Fruit fly (Drosophila melanogaster) Kc167 (cell line): ENCODE data around the gene shps.

Experiments
- Myc ChIP-seq: fragments of >200 bp; optimal IDR thresholded peaks from 2 replicates; lab custom pipeline; 2017; ENCODE audit warnings: missing external identifiers
- h ChIP-seq: fragments of >200 bp; optimal IDR thresholded peaks from 3 replicates; lab custom pipeline; 2018; ENCODE audit warnings: missing external identifiers
- insv ChIP-seq: fragments of >200 bp; optimal IDR thresholded peaks from 3 replicates; lab custom pipeline; 2018; ENCODE audit warnings: missing external identifiers
- psq ChIP-seq: fragments of >200 bp; optimal IDR thresholded peaks from 2 replicates; lab custom pipeline; 2017; ENCODE audit warnings: missing external identifiers
- ttk ChIP-seq: sonication (Bioruptor generic); optimal IDR thresholded peaks from 2 replicates; lab custom pipeline; 2017; ENCODE audit warnings: missing external identifiers

DNA sequence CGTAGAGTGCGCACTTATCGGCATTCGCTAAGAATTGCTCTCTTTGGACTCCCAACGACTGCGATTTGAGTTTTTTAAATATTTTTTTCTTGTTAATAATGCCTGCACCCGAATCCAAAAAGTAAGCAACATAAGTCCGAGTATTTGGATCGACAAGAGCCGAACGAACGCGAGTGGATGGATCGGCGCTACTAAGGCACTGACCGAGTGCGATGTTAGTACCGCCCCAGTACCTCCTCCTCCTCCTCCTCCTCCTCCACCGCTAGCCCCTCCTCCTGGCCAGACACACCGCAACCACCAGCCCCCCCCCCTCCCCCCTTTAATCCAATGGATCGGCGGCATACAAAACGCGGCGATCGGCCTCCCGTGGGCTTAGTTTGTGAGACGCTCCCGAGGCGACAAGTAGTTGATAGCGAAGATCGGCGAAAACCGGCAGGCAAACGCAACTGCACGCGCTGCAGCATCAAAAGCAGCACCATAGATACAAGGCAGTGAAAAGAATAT is 4.3 kb downstream of the shps start, which contains the start of gene CG6356:
- no peak for TF ChIP-seq Myc (lab: Kevin White, UChicago)
- no peak for TF ChIP-seq psq
- TF ChIP-seq h (lab: Kevin White, UChicago), result no peak
- no peak for TF ChIP-seq ttk (lab: Kevin White, UChicago)
- no peak for TF ChIP-seq insv
